Worm (Caenorhabditis elegans): ENCODE results near the gene grl-15.

Gene grl-15

DNA sequence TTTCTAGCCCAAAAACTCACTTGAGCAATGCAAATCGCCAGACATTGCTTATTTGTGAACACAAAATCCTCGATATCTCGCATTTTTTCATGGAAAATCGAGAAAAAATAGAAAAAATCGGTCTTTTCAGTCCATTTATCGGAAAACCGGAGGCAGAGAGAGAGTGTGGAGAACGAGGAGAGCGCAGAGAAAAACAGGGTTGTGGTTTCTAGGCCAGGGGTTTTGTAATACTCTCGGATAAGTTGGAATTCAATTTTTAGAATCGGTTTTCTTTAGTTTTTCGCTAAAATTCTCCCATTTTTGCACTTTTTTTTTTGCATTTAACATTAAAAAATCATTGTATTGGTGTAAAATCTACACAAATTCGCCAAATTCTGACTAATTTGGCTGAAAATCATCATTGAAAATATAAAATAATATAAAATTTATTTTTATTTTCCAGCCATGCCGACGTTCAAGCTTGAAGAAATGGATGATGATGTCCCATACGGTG lies 37.8 kb upstream of the grl-15 start, which contains the start of the genes Y75B8A.24 and Y75B8A.25 (continued):
- TF ChIP-seq lsy-27 (tag; optimal IDR thresholded peaks at IDR 0.05; ENCODE audit: borderline replicate concordance, insufficient read depth): no peak
- TF ChIP-seq B0336.3 (GFP tag; IDR thresholded peaks at IDR 0.05): no peak
- no peak for TF ChIP-seq aptf-2 (GFP tag; conservative IDR thresholded peaks at IDR 0.05)
- TF ChIP-seq mel-28 (tag; optimal IDR thresholded peaks at IDR 0.05; ENCODE audit: borderline replicate concordance): no peak
- no peak for TF ChIP-seq ceh-79 (tag; optimal IDR thresholded peaks at IDR 0.05)
- TF ChIP-seq mes-4 (tag; optimal IDR thresholded peaks at IDR 0.05): no peak
- no peak for TF ChIP-seq unc-62 (GFP tag; optimal IDR thresholded peaks at IDR 0.05)
- no peak for TF ChIP-seq ztf-28 (GFP tag; IDR thresholded peaks at IDR 0.05)
- peak; percentile 23 for TF ChIP-seq F49E8.2 (tag; optimal IDR thresholded peaks at IDR 0.05; ENCODE audit: insufficient read depth)
- TF ChIP-seq let-526 (GFP tag; IDR thresholded peaks at IDR 0.05): no peak
- no peak for TF ChIP-seq B0019.2 (GFP tag; conservative IDR thresholded peaks at IDR 0.05)
- TF ChIP-seq ceh-100 (GFP tag; IDR thresholded peaks at IDR 0.05): peak; percentile 42; the same call in 1 of the 2 replicates
- TF ChIP-seq madf-3 (GFP tag; IDR thresholded peaks at IDR 0.05): 0 out of 2 replicates have a peak, but pooled peaks have one; percentile 62
- TF ChIP-seq rpc-1 (optimal IDR thresholded peaks at IDR 0.05): no peak
- TF ChIP-seq rpc-1 (tag; optimal IDR thresholded peaks at IDR 0.05): no peak
- TF ChIP-seq egl-18 (GFP tag; IDR thresholded peaks at IDR 0.05): no peak
- peak; percentile 69 for TF ChIP-seq lin-54 (GFP tag; optimal IDR thresholded peaks at IDR 0.05)
- TF ChIP-seq madf-8 (GFP tag; conservative IDR thresholded peaks at IDR 0.05): no peak; the same call in 1 of the 2 replicates
- no peak for TF ChIP-seq cebp-1 (GFP tag; IDR thresholded peaks at IDR 0.05)
- peak; percentile 48 for TF ChIP-seq cebp-1 (tag; optimal IDR thresholded peaks at IDR 0.05)
- TF ChIP-seq fkh-3 (tag; optimal IDR thresholded peaks at IDR 0.05): no peak
- peak; percentile 22; the same call in 1 of the 2 replicates for TF ChIP-seq attf-3 (GFP tag; conservative IDR thresholded peaks at IDR 0.05)
- TF ChIP-seq D2030.7 (GFP tag; IDR thresholded peaks at IDR 0.05): peak; percentile 54; the same call in 1 of the 2 replicates
- no peak for TF ChIP-seq ztf-25 (GFP tag; IDR thresholded peaks at IDR 0.05)
- no peak for TF ChIP-seq ztf-26 (tag; optimal IDR thresholded peaks at IDR 0.05)
- TF ChIP-seq Y79H2A.3 (GFP tag; conservative IDR thresholded peaks at IDR 0.05): no peak
- TF ChIP-seq ceh-58 (GFP tag; IDR thresholded peaks at IDR 0.05): no peak
- TF ChIP-seq F52B5.7 (tag; optimal IDR thresholded peaks at IDR 0.05): no peak
- TF ChIP-seq ets-4 (GFP tag; optimal IDR thresholded peaks at IDR 0.05): no peak
- no peak for TF ChIP-seq repo-1 (tag; optimal IDR thresholded peaks at IDR 0.05)
- no peak for TF ChIP-seq Y56A3A.18 (GFP tag; IDR thresholded peaks at IDR 0.05)
- no peak for TF ChIP-seq ztf-3 (GFP tag; optimal IDR thresholded peaks at IDR 0.05)
- TF ChIP-seq hlh-12 (tag; optimal IDR thresholded peaks at IDR 0.05): no peak
- no peak for TF ChIP-seq T26A5.8 (tag; optimal IDR thresholded peaks at IDR 0.05)
- peak; percentile 66 for TF ChIP-seq unc-130 (GFP tag; optimal IDR thresholded peaks at IDR 0.05)
- no peak for TF ChIP-seq ccch-3 (GFP tag; optimal IDR thresholded peaks at IDR 0.05)
- TF ChIP-seq nhr-179 (tag; optimal IDR thresholded peaks at IDR 0.05): no peak
- TF ChIP-seq attf-5 (GFP tag; optimal IDR thresholded peaks at IDR 0.05): peak; percentile 9
- peak; percentile 26 for TF ChIP-seq snpc-3.4 (tag; optimal IDR thresholded peaks at IDR 0.05)
- TF ChIP-seq zfh-2 (GFP tag; conservative IDR thresholded peaks at IDR 0.05): no peak
- TF ChIP-seq sea-2 (GFP tag; IDR thresholded peaks at IDR 0.05): no peak
- TF ChIP-seq hsf-1 (GFP tag; IDR thresholded peaks at IDR 0.05): no peak
- 0 out of 2 replicates have a peak, but pooled peaks have one; percentile 37 for TF ChIP-seq Y53G8AR.9 (GFP tag; conservative IDR thresholded peaks at IDR 0.05)
- no peak for TF ChIP-seq hlh-26 (GFP tag; conservative IDR thresholded peaks at IDR 0.05)
- no peak for TF ChIP-seq dpff-1 (tag; optimal IDR thresholded peaks at IDR 0.05)
- no peak for TF ChIP-seq K12H6.12 (tag; optimal IDR thresholded peaks at IDR 0.05)
- TF ChIP-seq ztf-18 (tag; optimal IDR thresholded peaks at IDR 0.05): no peak
- no peak for TF ChIP-seq rec-8 (tag; optimal IDR thresholded peaks at IDR 0.05)
- TF ChIP-seq lag-1 (GFP tag; IDR thresholded peaks at IDR 0.05): no peak
- TF ChIP-seq nhr-90 (tag; optimal IDR thresholded peaks at IDR 0.05): no peak

Measured in whole organism, young adult.